Worm (Caenorhabditis elegans): ENCODE data around the gene F47D12.9.

Gene F47D12.9

ce11 chrIII:6312244-6312643 is 9.1 kb upstream of the F47D12.9 start:
- no peak for TF ChIP-seq unc-62 (GFP tag; optimal IDR thresholded peaks at IDR 0.05)

DNA sequence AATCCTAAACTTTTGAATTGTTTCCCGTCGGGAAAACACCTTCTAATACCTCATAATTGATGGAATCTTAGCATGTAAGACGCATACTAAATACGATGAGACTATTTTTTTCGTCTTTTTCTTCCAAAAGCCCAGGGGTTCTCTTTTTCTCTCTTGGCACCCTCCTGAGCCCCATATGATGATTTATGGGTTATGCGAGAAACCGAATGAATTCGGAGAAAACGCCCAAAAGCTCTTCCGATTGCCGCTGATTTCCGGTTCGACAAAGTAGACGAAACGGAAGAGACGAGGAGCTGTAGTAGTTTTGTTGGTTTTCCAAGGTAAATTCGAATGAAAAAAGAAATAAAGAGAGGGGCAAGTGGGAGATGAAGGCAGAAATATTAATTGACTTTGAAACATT is 8.3 kb upstream of the F47D12.9 start:
- TF ChIP-seq unc-62 (GFP tag; optimal IDR thresholded peaks at IDR 0.05): no peak

DNA sequence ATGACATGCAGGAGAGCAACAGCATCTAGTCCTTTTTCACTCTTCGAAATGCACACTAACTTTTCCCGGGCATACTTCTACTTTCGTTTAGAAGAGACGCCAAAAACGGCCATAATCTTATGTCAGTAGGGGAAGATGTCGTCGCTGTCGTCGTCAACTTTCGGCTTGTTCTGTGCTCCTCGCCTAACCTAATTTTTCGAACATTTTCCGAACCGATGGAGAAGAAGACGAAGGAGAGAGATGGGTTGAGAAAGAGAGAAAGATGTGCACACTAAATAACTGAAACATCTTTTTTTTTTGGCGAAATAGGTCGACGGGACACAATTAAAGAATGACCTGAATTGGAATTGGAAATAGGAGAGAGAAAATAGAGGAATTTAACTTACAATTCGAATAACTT is 7.2 kb upstream of the F47D12.9 start:
- TF ChIP-seq unc-62 (GFP tag; optimal IDR thresholded peaks at IDR 0.05): no peak

- no peak for TF ChIP-seq unc-62 (GFP tag; optimal IDR thresholded peaks at IDR 0.05)
Measured at ce11 chrIII:6309066-6309465, 5.9 kb upstream of the F47D12.9 start, which contains the start of gene gar-2. Gene gar-2, plus strand, starts transcription at chrIII:6309366.

DNA sequence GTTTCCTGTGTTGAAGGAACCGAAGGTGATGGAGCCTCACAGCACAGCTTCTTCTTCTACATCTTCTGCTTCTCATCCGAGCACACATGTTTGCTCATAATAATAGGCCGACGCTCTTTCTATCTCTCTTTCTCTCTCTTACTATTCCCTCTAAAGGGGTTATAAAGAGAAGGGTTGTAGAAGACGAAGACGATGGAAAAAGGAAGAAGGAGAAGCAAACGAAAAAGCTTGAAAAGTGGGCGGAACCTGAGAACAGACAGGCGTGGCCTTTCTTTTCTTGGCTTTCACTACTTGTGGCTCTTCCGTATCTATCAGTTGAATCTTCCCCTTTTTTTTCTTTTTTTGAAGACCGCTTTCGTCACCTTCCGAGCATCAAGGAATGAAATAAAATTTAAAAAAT is 4.7 kb upstream of the F47D12.9 start:
- TF ChIP-seq unc-62 (GFP tag; optimal IDR thresholded peaks at IDR 0.05): no peak

- TF ChIP-seq unc-62 (GFP tag; optimal IDR thresholded peaks at IDR 0.05): no peak
Measured at ce11 chrIII:6303787-6304186, 607 bp upstream of the F47D12.9 start.

DNA sequence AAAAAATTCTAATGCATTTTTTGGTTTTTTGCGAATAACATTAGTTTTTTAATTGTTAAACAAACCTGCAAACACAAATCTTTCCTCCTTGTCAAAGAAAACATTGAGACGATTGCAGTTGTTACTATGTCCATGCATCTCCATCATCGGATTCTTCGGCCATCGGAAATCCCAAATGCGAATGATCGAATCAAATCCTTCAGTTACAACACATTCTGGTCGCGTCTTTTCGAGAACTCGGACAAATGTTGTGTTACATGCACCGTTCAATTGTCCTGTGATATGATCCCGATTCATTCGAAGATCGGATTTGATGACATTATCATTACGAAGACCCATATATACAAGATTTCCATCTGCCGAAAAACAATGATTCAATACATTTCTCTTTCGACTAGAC is 2.9 kb downstream of the F47D12.9 start:
- TF ChIP-seq unc-62 (GFP tag; optimal IDR thresholded peaks at IDR 0.05): no peak

DNA sequence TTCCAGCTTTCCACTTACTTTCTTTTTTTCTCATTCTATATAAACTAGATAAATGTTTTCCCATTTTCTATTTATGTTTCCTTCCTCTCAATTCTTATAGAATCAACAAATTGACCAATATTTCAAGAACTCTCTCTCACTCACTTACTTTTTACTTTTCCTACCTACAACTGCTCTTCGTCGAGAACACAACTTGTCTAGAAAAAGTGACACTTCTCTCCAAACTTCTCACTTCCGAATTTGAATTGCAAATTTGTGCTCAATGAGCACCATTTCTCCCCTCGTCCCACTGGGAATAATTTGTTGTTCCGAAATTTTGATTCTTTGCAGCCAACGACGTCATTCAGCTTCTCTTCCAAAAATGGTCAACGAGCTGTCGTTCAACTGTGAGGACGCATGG is 5.0 kb downstream of the F47D12.9 start, which contains the start of gene F47D12.3:
F47D12.3 (plus strand) TSS at position 331 of the 400 bp plus-strand sequence.
- no peak for TF ChIP-seq unc-62 (GFP tag; optimal IDR thresholded peaks at IDR 0.05)

DNA sequence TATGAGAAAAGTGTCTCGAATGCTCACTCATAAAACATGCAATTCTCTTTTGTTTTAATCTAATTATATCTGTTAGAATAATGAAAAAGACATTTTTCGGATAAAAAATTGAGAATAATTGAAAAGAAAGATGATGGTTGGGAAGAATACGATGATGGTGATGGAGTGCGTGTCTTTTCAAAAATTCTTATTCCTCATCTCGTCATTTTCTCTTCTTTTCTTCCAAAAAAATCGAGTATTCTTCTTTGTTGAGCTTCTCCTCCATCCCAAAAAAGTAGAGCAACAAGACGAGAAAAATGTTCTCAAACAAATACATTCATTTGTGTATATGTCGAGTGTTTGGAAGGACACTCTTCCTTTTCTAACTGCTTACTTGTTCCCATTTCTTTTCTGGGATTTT is 5.6 kb downstream of the F47D12.9 start:
- TF ChIP-seq unc-62 (GFP tag; optimal IDR thresholded peaks at IDR 0.05): no peak

- TF ChIP-seq unc-62 (GFP tag; optimal IDR thresholded peaks at IDR 0.05): no peak
Measured at ce11 chrIII:6295972-6296700, 7.0 kb downstream of the F47D12.9 start, which contains the start of gene F47D12.7. Gene F47D12.7, minus strand, starts transcription at chrIII:6296022.

- no peak for TF ChIP-seq unc-62 (GFP tag; optimal IDR thresholded peaks at IDR 0.05)
Measured at ce11 chrIII:6290469-6291182, 12.6 kb downstream of the F47D12.9 start.

DNA sequence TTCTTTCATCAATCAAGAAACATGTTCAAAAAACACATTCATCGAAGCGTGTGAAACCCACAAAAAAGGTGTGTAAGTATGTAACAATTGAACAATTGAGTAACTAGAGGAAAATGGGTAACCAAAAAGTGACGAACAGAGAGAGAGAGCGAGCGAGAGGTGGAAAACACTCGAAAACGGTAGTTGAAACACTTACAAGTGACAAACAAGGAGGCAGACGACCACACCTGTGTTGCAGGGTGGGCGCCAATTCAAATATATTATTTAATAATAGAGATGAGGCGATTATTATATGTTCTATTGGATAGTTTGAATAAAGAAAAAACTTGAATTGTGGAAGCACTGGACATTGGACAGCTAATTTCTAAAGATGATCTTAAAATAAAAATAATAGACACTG is 13.8 kb downstream of the F47D12.9 start:
- no peak for TF ChIP-seq unc-62 (GFP tag; optimal IDR thresholded peaks at IDR 0.05)

DNA sequence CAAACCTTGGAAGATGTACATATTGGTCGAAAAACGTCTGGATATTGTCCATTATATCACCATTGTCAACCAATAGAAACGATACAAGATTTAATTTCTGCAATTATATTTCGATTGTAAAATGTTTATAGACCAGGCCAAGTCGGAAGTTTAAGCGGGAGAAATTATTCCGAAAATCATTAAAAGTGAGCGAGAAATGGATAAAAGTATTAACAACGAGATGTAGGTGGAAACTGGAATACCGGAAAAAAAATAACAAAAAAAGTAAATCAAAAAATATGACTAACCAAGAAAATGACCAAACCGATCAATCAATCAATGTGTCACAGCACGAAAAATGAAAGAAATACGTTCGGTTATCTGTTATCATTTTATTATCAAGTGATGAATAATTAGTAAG is 16.0 kb downstream of the F47D12.9 start, which contains the start of gene F47D12.6:
F47D12.6 (minus strand) TSS at position 101 of the 400 bp plus-strand sequence.
- TF ChIP-seq unc-62 (GFP tag; optimal IDR thresholded peaks at IDR 0.05): no peak

ce11 chrIII:6285890-6286289 is 17.3 kb downstream of the F47D12.9 start, which contains the start of gene gadr-3:
Gene gadr-3, minus strand, starts transcription at chrIII:6285990.
- TF ChIP-seq unc-62 (GFP tag; optimal IDR thresholded peaks at IDR 0.05): no peak

ce11 chrIII:6283024-6283423 is 20.2 kb downstream of the F47D12.9 start:
- TF ChIP-seq unc-62 (GFP tag; optimal IDR thresholded peaks at IDR 0.05): no peak

- no peak for TF ChIP-seq unc-62 (GFP tag; optimal IDR thresholded peaks at IDR 0.05)
Measured at ce11 chrIII:6280070-6280596, 23.0 kb downstream of the F47D12.9 start, which contains the start of gene hmg-1.2. Gene hmg-1.2, plus strand, starts transcription at chrIII:6280380.

- no peak for TF ChIP-seq unc-62 (GFP tag; optimal IDR thresholded peaks at IDR 0.05)
Measured at ce11 chrIII:6279453-6279852, 23.7 kb downstream of the F47D12.9 start.

Data from whole organism, dauer.